Worm (Caenorhabditis elegans) whole organism, L1 larva: Measurements from ENCODE around the gene mrpl-42.

ENCODE experiments used
- C16A3.4 ChIP-seq: fragments of 150-350 bp; optimal IDR thresholded peaks from 2 replicates; lab custom pipeline; 2014; ENCODE audit warnings: missing biosample characterization, missing genetic modification characterization
- C34B4.2 ChIP-seq: sonication (generic microtip); optimal IDR thresholded peaks from 2 replicates; lab custom pipeline; 2017; ENCODE audit warnings: mild to moderate bottlenecking, missing genetic modification characterization, missing compliant biosample characterization
- F16B12.6 ChIP-seq: fragments of 150-350 bp; optimal IDR thresholded peaks from 2 replicates; lab custom pipeline; 2014; ENCODE audit warnings: missing biosample characterization, missing genetic modification characterization
- Y116A8C.19 ChIP-seq: sonication (generic microtip); optimal IDR thresholded peaks from 2 replicates; lab custom pipeline; 2016; ENCODE audit warnings: missing compliant biosample characterization, missing genetic modification characterization, borderline replicate concordance
- aly-2 ChIP-seq: fragments of 150-350 bp; optimal IDR thresholded peaks from 2 replicates; lab custom pipeline; 2014; ENCODE audit warnings: missing biosample characterization, missing genetic modification characterization
- ceh-8 ChIP-seq: fragments of 200-800 bp; sonication (Bioruptor generic); optimal IDR thresholded peaks from 2 replicates; lab custom pipeline; 2018; ENCODE audit warnings: mild to moderate bottlenecking, missing genetic modification characterization, moderate library complexity, missing compliant biosample characterization
- ceh-88 ChIP-seq: fragments of 200-800 bp; sonication (Bioruptor generic); IDR thresholded peaks from 2 replicates; pipeline ENCODE4 v1.3.6; 2022; ENCODE audit warnings: missing genetic modification characterization, missing compliant biosample characterization
- efl-1 ChIP-seq, 4 experiments: fragments of 150-350 bp; optimal IDR thresholded peaks in 3 of 4; peaks in 1 of 4; 1 replicate in 1 of 4; 2 replicates in 3 of 4; lab custom pipeline; 2014; ENCODE audit warnings: missing biosample characterization in 2 of 4, missing genetic modification characterization in 2 of 4, missing genetic modification reagents in 2 of 4
- egl-13 ChIP-seq: sonication (generic microtip); optimal IDR thresholded peaks from 2 replicates; lab custom pipeline; 2016; ENCODE audit warnings: missing genotype, missing genetic modification reagents, missing genetic modification characterization, missing compliant biosample characterization
- elt-3 ChIP-seq, 6 experiments: fragments of 150-350 bp in 1 of 6; sonication (generic microtip); optimal IDR thresholded peaks; 2 replicates each; lab custom pipeline; 2017 to 2018; ENCODE audit warnings: missing biosample characterization in 6 of 6, missing genetic modification characterization in 6 of 6, inconsistent platforms in 1 of 6
- ets-5 ChIP-seq: fragments of 200-800 bp; sonication (Bioruptor generic); IDR thresholded peaks from 2 replicates; pipeline ENCODE4 v1.3.6; 2022; ENCODE audit warnings: missing genetic modification characterization, missing compliant biosample characterization
- grh-1 ChIP-seq: fragments of 200-800 bp; sonication (Bioruptor generic); IDR thresholded peaks from 2 replicates; pipeline ENCODE4 v1.3.6; 2022; ENCODE audit warnings: missing genetic modification reagents, missing genetic modification characterization, missing compliant biosample characterization
- hlh-17 ChIP-seq: fragments of 200-800 bp; sonication (Bioruptor generic); optimal IDR thresholded peaks from 2 replicates; lab custom pipeline; 2018; ENCODE audit warnings: missing genetic modification characterization, mild to moderate bottlenecking, missing compliant biosample characterization, moderate library complexity, borderline replicate concordance
- lin-15B ChIP-seq: fragments of 150-350 bp; sonication (generic microtip); optimal IDR thresholded peaks from 3 replicates; lab custom pipeline; 2014; ENCODE audit warnings: missing biosample characterization, missing genetic modification characterization
- lin-35 ChIP-seq, 2 experiments: fragments of 150-350 bp; optimal IDR thresholded peaks; 2 replicates each; lab custom pipeline; 2014; ENCODE audit warnings: missing biosample characterization in 2 of 2, missing genetic modification characterization in 2 of 2, missing genetic modification reagents in 2 of 2
- lin-39 ChIP-seq: fragments of 150-350 bp; optimal IDR thresholded peaks from 2 replicates; lab custom pipeline; 2014; ENCODE audit warnings: missing biosample characterization, missing genetic modification reagents, missing genetic modification characterization
- mab-9 ChIP-seq: fragments of 200-800 bp; sonication (Bioruptor generic); IDR thresholded peaks from 2 replicates; pipeline ENCODE4 v1.3.6; 2022; ENCODE audit warnings: missing genetic modification reagents, missing genetic modification characterization, missing compliant biosample characterization
- mef-2 ChIP-seq: fragments of 150-350 bp; optimal IDR thresholded peaks from 2 replicates; lab custom pipeline; 2014; ENCODE audit warnings: missing biosample characterization, missing genetic modification characterization
- nhr-11 ChIP-seq: fragments of 150-350 bp; optimal IDR thresholded peaks from 2 replicates; lab custom pipeline; 2014; ENCODE audit warnings: missing biosample characterization, missing genetic modification characterization
- nhr-237 ChIP-seq: fragments of 150-350 bp; optimal IDR thresholded peaks from 2 replicates; lab custom pipeline; 2014; ENCODE audit warnings: missing biosample characterization, missing genetic modification characterization
- nhr-47 ChIP-seq: sonication (generic microtip); optimal IDR thresholded peaks from 2 replicates; lab custom pipeline; 2016; ENCODE audit warnings: mild to moderate bottlenecking, missing genetic modification characterization, moderate library complexity, missing compliant biosample characterization
- nhr-71 ChIP-seq: sonication (generic microtip); optimal IDR thresholded peaks from 2 replicates; lab custom pipeline; 2016; ENCODE audit warnings: mild to moderate bottlenecking, missing genetic modification characterization, moderate library complexity, missing compliant biosample characterization
- nhr-84 ChIP-seq: sonication (generic microtip); optimal IDR thresholded peaks from 2 replicates; lab custom pipeline; 2017; ENCODE audit warnings: missing biosample characterization, missing genetic modification characterization
- nhr-85 ChIP-seq: sonication (generic microtip); peaks from one replicate; lab custom pipeline; 2016; ENCODE audit warnings: missing genetic modification characterization, inconsistent platforms, missing compliant biosample characterization
- pag-3 ChIP-seq: sonication (generic microtip); optimal IDR thresholded peaks from 2 replicates; lab custom pipeline; 2017; ENCODE audit warnings: missing genetic modification characterization, mild to moderate bottlenecking, missing compliant biosample characterization, antibody characterized with exemption, borderline replicate concordance; ENCODE audit not compliant: insufficient read depth
- skn-1 ChIP-seq: fragments of 150-350 bp; optimal IDR thresholded peaks from 2 replicates; lab custom pipeline; 2014; ENCODE audit warnings: missing biosample characterization, missing genetic modification characterization
- snpc-4 ChIP-seq: fragments of 150-350 bp; optimal IDR thresholded peaks from 2 replicates; lab custom pipeline; 2014; ENCODE audit warnings: missing biosample characterization, missing genetic modification characterization
- sup-37 ChIP-seq: fragments of 200-800 bp; sonication (Bioruptor generic); optimal IDR thresholded peaks from 2 replicates; lab custom pipeline; 2018; ENCODE audit warnings: mild to moderate bottlenecking, missing genetic modification characterization, missing compliant biosample characterization
- swsn-7 ChIP-seq: sonication (generic microtip); optimal IDR thresholded peaks from 2 replicates; lab custom pipeline; 2016; ENCODE audit warnings: missing genetic modification characterization, missing compliant biosample characterization
- unc-30 ChIP-seq: sonication (generic microtip); optimal IDR thresholded peaks from 2 replicates; lab custom pipeline; 2017; ENCODE audit warnings: missing biosample characterization, missing genetic modification characterization
- vab-15 ChIP-seq: sonication (generic microtip); optimal IDR thresholded peaks from 2 replicates; lab custom pipeline; 2017; ENCODE audit warnings: missing genotype, mild to moderate bottlenecking, missing genetic modification characterization, missing compliant biosample characterization
- xbp-1 ChIP-seq: sonication (generic microtip); optimal IDR thresholded peaks from 2 replicates; lab custom pipeline; 2016; ENCODE audit warnings: missing genetic modification characterization, missing compliant biosample characterization

mrpl-42 gene

DNA sequence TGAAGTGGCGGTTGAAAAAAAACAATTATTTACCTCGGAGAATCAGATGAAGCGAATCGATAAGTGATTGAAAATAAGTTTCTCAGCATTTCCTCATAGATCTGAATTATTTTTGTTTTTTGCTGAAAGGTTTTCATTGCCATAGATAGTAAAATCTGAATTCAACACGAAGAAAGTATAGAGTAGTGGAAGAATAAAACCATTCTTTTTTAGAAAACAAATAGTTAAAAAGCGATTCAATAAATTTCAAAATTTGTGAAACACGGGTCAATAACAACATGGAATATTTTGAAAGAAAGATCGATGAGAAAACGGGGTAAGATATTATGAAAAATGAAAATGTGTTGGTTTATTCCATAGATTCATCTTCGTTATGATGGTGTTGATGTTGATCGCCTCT lies at the start of gene mrpl-42:
mrpl-42 (minus strand) TSS at position 101 of the 400 bp plus-strand sequence.
- no peak for TF ChIP-seq nhr-11
- TF ChIP-seq sup-37 = no peak
- TF ChIP-seq unc-30 = no peak
- TF ChIP-seq Y116A8C.19 (tag; lab: Kevin White, UChicago) = no peak
- no peak for TF ChIP-seq C16A3.4 (tag; lab: Kevin White, UChicago)
- no peak for TF ChIP-seq skn-1 (tag; lab: Kevin White, UChicago)
- no peak for TF ChIP-seq aly-2
- no peak for TF ChIP-seq mef-2 (tag; lab: Kevin White, UChicago)
- no peak for TF ChIP-seq pag-3 (tag; lab: Kevin White, UChicago)
- no peak for TF ChIP-seq nhr-237 (tag; lab: Kevin White, UChicago)
- TF ChIP-seq efl-1 (optimal IDR thresholded peaks at IDR 0.05; lab: Kevin White, UChicago) = no peak
- TF ChIP-seq efl-1 (GFP tag; optimal IDR thresholded peaks at IDR 0.05 in 1 of 2; lab: Kevin White, UChicago) = no peak

DNA sequence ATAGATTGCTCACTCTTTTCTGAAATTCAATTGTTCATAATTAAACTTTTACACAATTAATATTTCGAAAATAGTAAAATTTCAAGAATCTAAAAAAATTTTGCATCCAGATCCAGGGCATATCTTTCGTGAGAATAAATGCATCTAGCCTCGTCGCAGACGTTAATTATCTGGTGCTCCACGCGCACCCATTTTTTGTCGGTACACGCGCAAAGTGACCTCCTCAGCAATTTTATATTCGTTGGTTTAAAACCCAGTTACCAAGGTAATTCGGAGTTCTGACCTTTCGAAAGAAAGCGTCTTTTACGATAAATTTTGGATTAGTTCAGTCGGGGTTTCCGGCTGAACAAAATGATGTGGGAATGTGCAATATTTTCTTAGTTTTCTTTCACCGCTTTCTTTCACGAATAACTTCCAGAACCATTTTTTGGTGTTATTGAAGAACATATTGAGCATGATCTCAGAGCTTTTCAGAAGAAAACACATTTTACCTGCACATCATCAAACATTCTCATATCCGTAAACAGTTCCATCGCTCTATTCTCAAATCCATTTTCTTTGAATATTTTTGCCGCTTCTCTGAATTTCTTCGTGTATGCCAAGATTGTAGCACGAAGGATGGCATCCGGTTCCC lies 46.0 kb upstream of the mrpl-42 start:
- TF ChIP-seq C16A3.4 (tag; lab: Kevin White, UChicago) = no peak
- no peak for TF ChIP-seq vab-15 (tag; lab: Kevin White, UChicago)
- TF ChIP-seq, all 84 proteins: peak for 0

DNA sequence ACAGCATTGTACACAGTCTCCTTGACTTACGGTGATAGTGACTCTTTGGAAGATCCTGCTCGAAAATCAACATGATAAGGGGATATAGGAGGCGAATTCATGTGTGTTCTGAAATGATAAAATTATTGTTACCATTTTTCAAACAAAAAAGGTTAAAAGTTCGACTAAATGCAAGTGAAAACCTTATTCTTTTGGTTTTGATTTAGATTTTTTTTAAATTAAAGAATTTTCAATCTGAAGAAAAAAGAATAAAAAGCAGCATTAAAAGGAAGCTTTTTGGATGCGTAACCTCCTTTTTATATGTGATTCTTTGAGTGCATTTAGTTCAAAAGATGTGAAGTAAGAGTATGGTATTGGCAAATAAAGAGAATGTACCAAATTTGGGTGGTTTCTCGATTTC lies 41.1 kb upstream of the mrpl-42 start, which contains the start of gene delm-1:
delm-1 (minus strand) TSS at position 101 of the 400 bp plus-strand sequence.
- TF ChIP-seq ets-5 (GFP tag; lab: Robert Waterston, UW) (no peak), skn-1 (tag; lab: Kevin White, UChicago) (no peak), vab-15 (tag; lab: Kevin White, UChicago) (no peak), lin-35 (GFP tag; optimal IDR thresholded peaks at IDR 0.05; lab: Kevin White, UChicago) (no peak), nhr-71 (tag; lab: Kevin White, UChicago) (no peak), aly-2 (no peak), grh-1 (GFP tag; lab: Robert Waterston, UW) (no peak), nhr-47 (tag; lab: Kevin White, UChicago) (no peak), swsn-7 (tag; lab: Kevin White, UChicago) (no peak)
- TF ChIP-seq, all 84 proteins: peak for 0

DNA sequence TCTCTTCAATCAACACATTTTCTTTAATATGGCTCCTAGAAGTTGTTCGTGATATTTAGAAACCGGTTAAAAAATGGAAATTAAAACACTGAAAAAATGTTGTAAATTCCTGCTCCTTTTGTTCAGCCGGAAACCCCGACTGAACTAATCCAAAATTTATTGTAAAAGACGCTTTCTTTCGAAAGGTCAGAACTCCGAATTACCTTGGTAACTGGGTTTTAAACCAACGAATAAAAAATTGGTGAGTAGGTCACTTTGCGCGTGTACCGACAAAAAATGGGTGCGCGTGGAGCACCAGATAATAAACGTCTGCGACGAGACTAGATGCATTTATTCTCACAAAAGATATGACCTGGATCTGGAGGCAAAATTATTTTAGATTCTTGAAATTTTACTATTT lies 36.3 kb upstream of the mrpl-42 start:
- no peak for TF ChIP-seq nhr-237 (tag; lab: Kevin White, UChicago)
- no peak for TF ChIP-seq aly-2
- TF ChIP-seq nhr-85 (tag; lab: Kevin White, UChicago) = peak; percentile 56
- TF ChIP-seq Y116A8C.19 (tag; lab: Kevin White, UChicago) = no peak
- no peak for TF ChIP-seq ceh-8 (GFP tag; lab: Kevin White, UChicago)
- no peak for TF ChIP-seq hlh-17 (GFP tag; lab: Kevin White, UChicago)
- no peak for TF ChIP-seq elt-3 (tag; optimal IDR thresholded peaks at IDR 0.05; lab: Kevin White, UChicago)
- no peak for TF ChIP-seq C34B4.2 (tag; lab: Kevin White, UChicago)
- no peak for TF ChIP-seq egl-13 (tag; lab: Kevin White, UChicago)
- TF ChIP-seq efl-1 (optimal IDR thresholded peaks at IDR 0.05; lab: Kevin White, UChicago) = no peak
- peak in 1 of 2 experiments; percentile 69 for TF ChIP-seq efl-1 (GFP tag; optimal IDR thresholded peaks at IDR 0.05 in 1 of 2; lab: Kevin White, UChicago)
- TF ChIP-seq xbp-1 (tag; lab: Kevin White, UChicago) = no peak
- TF ChIP-seq ceh-88 (GFP tag; lab: Robert Waterston, UW) = no peak
- no peak for TF ChIP-seq lin-15B (tag; lab: Kevin White, UChicago)
- peak; percentile 8 for TF ChIP-seq snpc-4 (tag; lab: Kevin White, UChicago)
- TF ChIP-seq F16B12.6 (tag; lab: Kevin White, UChicago) = no peak
- TF ChIP-seq nhr-84 (tag; lab: Kevin White, UChicago) = no peak
- no peak for TF ChIP-seq lin-39 (tag; lab: Kevin White, UChicago)
- no peak for TF ChIP-seq C16A3.4 (tag; lab: Kevin White, UChicago)
- no peak for TF ChIP-seq unc-30
- TF ChIP-seq mab-9 = no peak
- TF ChIP-seq, all 84 proteins: peak for 3
